Worm (Caenorhabditis elegans) whole organism, young adult: Measurements from ENCODE around the gene mmad-1.

Experiments
- Y53G8AR.9 ChIP-seq: fragments of 200-800 bp; sonication (Bioruptor generic); conservative IDR thresholded peaks from 2 replicates; pipeline ENCODE4 v1.3.6; 2022; ENCODE audit warnings: missing genetic modification reagents, missing genetic modification characterization, missing compliant biosample characterization
- ama-1 ChIP-seq, 3 experiments: fragments of 150-350 bp in 1 of 3; sonication (generic microtip) in 2 of 3; optimal IDR thresholded peaks; 2 replicates each; lab custom pipeline; 2014 to 2018; ENCODE audit warnings: missing biosample characterization in 2 of 3, missing genetic modification characterization in 2 of 3, missing genetic modification reagents in 2 of 3
- ceh-27 ChIP-seq: fragments of 200-800 bp; sonication (Bioruptor generic); optimal IDR thresholded peaks from 2 replicates; lab custom pipeline; 2018; ENCODE audit warnings: mild to moderate bottlenecking, missing genetic modification characterization, moderate library complexity, missing compliant biosample characterization
- die-1 ChIP-seq: sonication (generic microtip); optimal IDR thresholded peaks from 2 replicates; lab custom pipeline; 2016; ENCODE audit warnings: missing genotype, mild to moderate bottlenecking, missing genetic modification characterization, missing compliant biosample characterization
- gei-17 ChIP-seq: fragments of 200-800 bp; sonication (Bioruptor generic); optimal IDR thresholded peaks from 2 replicates; lab custom pipeline; 2018; ENCODE audit warnings: mild to moderate bottlenecking, missing genetic modification characterization, missing compliant biosample characterization
- hrde-1 ChIP-seq: sonication (generic microtip); optimal IDR thresholded peaks from 2 replicates; lab custom pipeline; 2016; ENCODE audit warnings: missing genetic modification characterization, mild to moderate bottlenecking, missing compliant biosample characterization, moderate library complexity, missing genotype, missing genetic modification reagents, borderline replicate concordance
- pha-4 ChIP-seq: fragments of 150-350 bp; sonication (generic microtip); optimal IDR thresholded peaks from 2 replicates; lab custom pipeline; 2014; ENCODE audit warnings: missing biosample characterization, missing genetic modification reagents, missing genetic modification characterization

ce11 chrIII:13561233-13561632, 12.4 kb upstream of the mmad-1 start:
- no peak for TF ChIP-seq pha-4 (tag; lab: Kevin White, UChicago)
- no peak for TF ChIP-seq ceh-27 (GFP tag; lab: Kevin White, UChicago)
- no peak for TF ChIP-seq die-1 (tag; lab: Kevin White, UChicago)
- no peak for TF ChIP-seq gei-17 (GFP tag; lab: Kevin White, UChicago)
- no peak for TF ChIP-seq ama-1 (optimal IDR thresholded peaks at IDR 0.05; lab: Kevin White, UChicago)
- no peak for TF ChIP-seq ama-1 (GFP tag; optimal IDR thresholded peaks at IDR 0.05; lab: Kevin White, UChicago)
- TF ChIP-seq hrde-1 (tag; lab: Kevin White, UChicago) = no peak
- TF ChIP-seq Y53G8AR.9 (GFP tag; lab: Robert Waterston, UW) = no peak
